Fruit fly (Drosophila melanogaster) whole organism, pupa: ENCODE measurements around the gene CG43145.

Source experiments
- CG10348 ChIP-seq: fragments of 200-800 bp; sonication (Bioruptor generic); IDR thresholded peaks from 2 replicates; pipeline ENCODE4 v1.3.6; 2022; ENCODE audit warnings: missing biosample characterization, missing genetic modification characterization
- CG12605 ChIP-seq: fragments of 200-800 bp; sonication (Bioruptor generic); IDR thresholded peaks from 2 replicates; pipeline ENCODE4 v1.3.6; 2022; ENCODE audit warnings: missing biosample characterization, missing genetic modification characterization
- CG13204 ChIP-seq: fragments of 200-800 bp; sonication (Bioruptor generic); optimal IDR thresholded peaks from 2 replicates; lab custom pipeline; 2018; ENCODE audit warnings: missing biosample characterization, mild to moderate bottlenecking, missing genetic modification characterization, moderate library complexity
- CG14655 ChIP-seq: fragments of 200-800 bp; sonication (Bioruptor generic); optimal IDR thresholded peaks from 3 replicates; lab custom pipeline; 2017; ENCODE audit warnings: mild to moderate bottlenecking, missing biosample characterization, missing genetic modification reagents, missing genetic modification characterization
- CG15710 ChIP-seq: fragments of 200-800 bp; sonication (Bioruptor generic); optimal IDR thresholded peaks from 2 replicates; lab custom pipeline; 2018; ENCODE audit warnings: missing biosample characterization, mild to moderate bottlenecking, missing genetic modification characterization, moderate library complexity
- CG17806 ChIP-seq: fragments of 200-800 bp; sonication (Bioruptor generic); optimal IDR thresholded peaks from 2 replicates; lab custom pipeline; 2018; ENCODE audit warnings: missing biosample characterization, mild to moderate bottlenecking, missing genetic modification characterization, moderate library complexity
- CG32121 ChIP-seq: fragments of 200-800 bp; sonication (Bioruptor generic); IDR thresholded peaks from 2 replicates; pipeline ENCODE4 v1.3.6; 2022; ENCODE audit warnings: missing biosample characterization, missing genetic modification characterization
- CG34367 ChIP-seq: fragments of 200-800 bp; sonication (Bioruptor generic); optimal IDR thresholded peaks from 2 replicates; lab custom pipeline; 2018; ENCODE audit warnings: missing biosample characterization, mild to moderate bottlenecking, missing genetic modification characterization
- CG4496 ChIP-seq: fragments of 200-800 bp; sonication (Bioruptor generic); IDR thresholded peaks from 3 replicates; pipeline ENCODE4 v1.3.6; 2022; ENCODE audit warnings: missing biosample characterization, missing genetic modification characterization
- CG8159 ChIP-seq: fragments of 200-800 bp; sonication (Bioruptor generic); optimal IDR thresholded peaks from 3 replicates; lab custom pipeline; 2018; ENCODE audit warnings: missing biosample characterization, mild to moderate bottlenecking, missing genetic modification characterization, moderate library complexity
- CG8301 ChIP-seq: fragments of 200-800 bp; sonication (Bioruptor generic); optimal IDR thresholded peaks from 2 replicates; lab custom pipeline; 2018; ENCODE audit warnings: missing biosample characterization, mild to moderate bottlenecking, missing genetic modification characterization
- CG9948 ChIP-seq: fragments of 200-800 bp; sonication (Bioruptor generic); optimal IDR thresholded peaks from 2 replicates; lab custom pipeline; 2018; ENCODE audit warnings: missing biosample characterization, mild to moderate bottlenecking, missing genetic modification characterization, moderate library complexity
- D1 ChIP-seq: fragments of 200-800 bp; sonication (Bioruptor generic); optimal IDR thresholded peaks from 2 replicates; lab custom pipeline; 2018; ENCODE audit warnings: missing biosample characterization, mild to moderate bottlenecking, missing genetic modification characterization, moderate library complexity
- EcR ChIP-seq: fragments of 200-800 bp; sonication (Bioruptor generic); optimal IDR thresholded peaks from 3 replicates; lab custom pipeline; 2019; ENCODE audit warnings: missing biosample characterization, missing genetic modification characterization, mild to moderate bottlenecking, moderate library complexity, missing genetic modification reagents
- Ets98B ChIP-seq: fragments of 200-800 bp; sonication (Bioruptor generic); IDR thresholded peaks from 2 replicates; pipeline ENCODE4 v1.3.6; 2022; ENCODE audit warnings: missing biosample characterization, missing genetic modification characterization
- Pif1A ChIP-seq: fragments of 200-800 bp; sonication (Bioruptor generic); optimal IDR thresholded peaks from 3 replicates; lab custom pipeline; 2016; ENCODE audit warnings: missing biosample characterization, missing genetic modification characterization
- Pif1B ChIP-seq: fragments of 200-800 bp; sonication (Bioruptor generic); optimal IDR thresholded peaks from 3 replicates; lab custom pipeline; 2016; ENCODE audit warnings: missing biosample characterization, missing genetic modification characterization
- Snoo ChIP-seq: fragments of 200-800 bp; sonication (Bioruptor generic); optimal IDR thresholded peaks from 3 replicates; lab custom pipeline; 2017; ENCODE audit warnings: missing biosample characterization, mild to moderate bottlenecking, missing genetic modification characterization, inconsistent platforms
- fd96Ca ChIP-seq: fragments of 200-800 bp; sonication (Bioruptor generic); IDR thresholded peaks from 3 replicates; pipeline ENCODE4 v1.3.6; 2022; ENCODE audit warnings: missing biosample characterization, missing genetic modification characterization
- gl ChIP-seq: fragments of 200-800 bp; sonication (Bioruptor generic); optimal IDR thresholded peaks from 2 replicates; lab custom pipeline; 2018; ENCODE audit warnings: missing biosample characterization, mild to moderate bottlenecking, missing genetic modification characterization
- rn ChIP-seq: fragments of 200-800 bp; sonication (Bioruptor generic); IDR thresholded peaks from 2 replicates; pipeline ENCODE4 v1.3.6; 2022; ENCODE audit warnings: missing biosample characterization, missing genetic modification characterization

The CG43145 gene

DNA sequence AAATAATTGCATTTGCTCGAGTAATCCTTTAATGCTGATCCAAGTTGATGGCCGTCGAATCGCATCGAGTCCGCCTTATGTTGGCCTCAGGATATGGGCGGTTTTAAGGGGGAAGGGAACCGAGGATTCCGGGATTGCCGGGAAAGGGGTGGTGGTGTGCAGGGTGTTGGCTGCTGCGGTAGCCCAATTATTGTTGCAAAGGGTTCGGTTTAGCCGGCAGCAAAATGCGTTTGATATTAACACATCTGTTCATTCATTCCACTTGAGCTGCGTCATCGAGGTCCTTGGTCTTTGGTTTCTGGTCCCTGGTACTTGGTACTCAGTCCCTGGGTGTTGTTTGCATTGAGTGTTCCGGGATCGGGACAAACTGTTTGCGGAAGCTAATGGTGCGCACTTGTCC is 20.3 kb upstream of the CG43145 start:
- TF ChIP-seq Pif1B (GFP tag; lab: Kevin White, UChicago), result no peak
- TF ChIP-seq CG15710 (tag; lab: Kevin White, UChicago), result no peak
- no peak for TF ChIP-seq CG13204 (GFP tag; lab: Kevin White, UChicago)

DNA sequence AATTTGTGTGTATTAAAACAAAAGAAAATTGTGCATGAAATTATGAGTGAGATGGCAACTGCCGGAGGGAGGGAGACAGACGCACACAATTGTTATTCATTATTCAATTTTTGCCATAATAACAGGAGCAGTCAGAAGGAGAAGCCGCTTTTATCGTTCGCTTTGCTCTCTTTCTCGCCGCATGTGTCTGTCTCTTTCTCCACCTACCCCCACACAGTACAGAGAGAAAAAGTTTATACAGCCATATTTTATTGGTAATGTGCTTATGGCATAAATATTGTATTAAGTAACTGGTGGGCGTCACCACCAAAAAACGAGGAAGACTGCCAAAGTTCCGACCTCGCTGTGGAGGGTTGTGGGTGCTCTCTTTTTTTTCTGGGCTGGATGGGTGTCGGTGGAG is 19.1 kb upstream of the CG43145 start:
- no peak for TF ChIP-seq CG12605 (GFP tag; lab: Robert Waterston, UW)
- TF ChIP-seq rn (GFP tag; lab: Robert Waterston, UW), result no peak
- no peak for TF ChIP-seq CG8159
- TF ChIP-seq CG13204 (GFP tag; lab: Kevin White, UChicago), result no peak
- TF ChIP-seq CG34367 (tag; lab: Kevin White, UChicago), result no peak
- TF ChIP-seq gl (tag; lab: Kevin White, UChicago), result no peak
- TF ChIP-seq Snoo, result no peak
- no peak for TF ChIP-seq Ets98B (GFP tag; lab: Robert Waterston, UW)
- TF ChIP-seq Pif1A (GFP tag; lab: Kevin White, UChicago), result no peak
- no peak for TF ChIP-seq fd96Ca (GFP tag; lab: Robert Waterston, UW)
- no peak for TF ChIP-seq CG17806
- no peak for TF ChIP-seq CG8301
- no peak for TF ChIP-seq EcR
- TF ChIP-seq CG32121, result no peak
- no peak for TF ChIP-seq CG4496 (GFP tag; lab: Robert Waterston, UW)
- no peak for TF ChIP-seq D1 (tag; lab: Kevin White, UChicago)
- no peak for TF ChIP-seq Pif1B (GFP tag; lab: Kevin White, UChicago)
- no peak for TF ChIP-seq CG10348 (GFP tag; lab: Robert Waterston, UW)

DNA sequence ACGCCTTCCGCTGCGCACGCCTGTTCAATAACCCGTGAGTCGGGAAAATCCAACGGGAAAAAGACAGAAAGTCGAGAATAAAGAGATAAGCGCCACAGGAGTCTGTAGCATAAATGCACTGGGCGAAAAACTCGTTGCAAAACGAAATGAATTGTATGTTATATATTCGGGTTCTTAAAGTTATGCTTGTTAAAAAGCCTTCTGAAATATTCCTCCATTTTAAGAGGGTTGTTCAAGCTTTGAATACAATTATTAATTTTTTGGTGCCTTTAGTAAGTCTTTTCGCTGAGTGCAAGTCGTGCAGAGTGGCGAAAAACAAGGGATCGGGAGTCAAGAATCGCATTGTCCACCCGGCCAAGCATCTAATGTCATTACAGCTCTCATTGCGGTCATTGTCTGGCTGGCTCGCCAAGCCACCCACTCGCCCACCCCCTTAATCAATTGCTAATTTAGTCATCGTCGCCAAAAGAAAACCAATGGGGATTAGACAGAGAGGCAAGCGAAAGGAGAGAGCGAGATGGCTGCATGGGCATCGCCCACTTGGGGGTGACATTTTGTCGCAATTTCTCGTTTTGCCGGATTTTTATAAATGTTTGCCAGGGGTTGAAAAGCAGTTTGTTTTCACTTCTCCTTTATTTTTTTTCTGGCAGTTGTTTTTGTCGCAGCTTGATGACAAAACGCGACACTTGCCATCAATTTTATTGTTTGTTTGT is 16.3 kb upstream of the CG43145 start:
- TF ChIP-seq CG12605 (GFP tag; lab: Robert Waterston, UW), result no peak
- TF ChIP-seq CG8159, result peak; percentile 16

DNA sequence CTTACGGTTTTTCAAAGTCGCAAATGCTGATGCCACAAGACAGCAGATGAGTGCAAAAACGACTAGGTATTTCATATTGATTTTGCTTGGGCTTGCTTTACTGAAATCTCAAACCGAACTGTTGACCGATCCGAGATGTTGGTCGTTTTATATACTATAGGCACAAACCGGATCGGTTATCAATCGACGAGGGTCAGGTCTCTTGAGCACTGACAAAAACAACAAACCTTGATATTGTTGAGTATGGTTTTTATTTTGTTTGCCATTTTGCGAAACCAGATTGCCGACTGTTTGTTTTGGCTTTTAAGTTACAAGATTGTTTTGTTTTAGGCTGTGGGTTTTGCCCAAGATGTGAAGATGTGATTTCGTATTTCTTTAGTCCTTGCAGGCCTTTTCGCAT is 9.2 kb upstream of the CG43145 start, which contains the start of gene CG16704:
TSS of gene CG16704 (minus strand) at position 122 of the 400 bp plus-strand sequence.
- TF ChIP-seq fd96Ca (GFP tag; lab: Robert Waterston, UW), result no peak
- TF ChIP-seq CG12605 (GFP tag; lab: Robert Waterston, UW), result no peak
- no peak for TF ChIP-seq CG34367 (tag; lab: Kevin White, UChicago)
- no peak for TF ChIP-seq CG9948 (tag; lab: Kevin White, UChicago)
- TF ChIP-seq CG8159, result no peak
- TF ChIP-seq CG4496 (GFP tag; lab: Robert Waterston, UW), result no peak
- TF ChIP-seq Snoo, result no peak
- no peak for TF ChIP-seq CG8301
- no peak for TF ChIP-seq D1 (tag; lab: Kevin White, UChicago)
- TF ChIP-seq CG13204 (GFP tag; lab: Kevin White, UChicago), result no peak
- TF ChIP-seq CG17806, result no peak

DNA sequence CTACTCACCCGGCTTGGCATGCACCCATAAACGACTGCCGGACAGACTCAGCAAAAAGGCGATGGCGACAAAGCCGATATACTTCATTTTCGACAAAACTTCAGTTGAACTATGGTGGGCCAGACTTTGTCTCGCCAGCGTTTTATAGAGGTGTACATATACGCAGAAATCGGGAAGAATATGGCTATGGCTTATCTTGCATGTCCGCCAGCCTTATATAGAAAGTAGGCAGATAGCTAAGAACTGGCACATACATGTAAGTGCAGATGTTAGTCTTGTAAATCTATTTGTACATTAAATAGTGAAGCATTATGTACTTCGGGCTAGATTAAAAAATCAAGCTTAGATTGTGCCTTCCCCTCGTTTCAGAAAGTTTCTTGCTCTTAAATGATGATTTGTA is 8.5 kb upstream of the CG43145 start, which contains the start of gene CG3513:
TSS of gene CG3513 (minus strand) at position 101 of the 400 bp plus-strand sequence.
- TF ChIP-seq CG4496 (GFP tag; lab: Robert Waterston, UW), result no peak
- TF ChIP-seq CG15710 (tag; lab: Kevin White, UChicago), result no peak
- TF ChIP-seq Pif1B (GFP tag; lab: Kevin White, UChicago), result no peak
- no peak for TF ChIP-seq CG17806
- no peak for TF ChIP-seq CG8159
- no peak for TF ChIP-seq fd96Ca (GFP tag; lab: Robert Waterston, UW)
- no peak for TF ChIP-seq rn (GFP tag; lab: Robert Waterston, UW)
- no peak for TF ChIP-seq Ets98B (GFP tag; lab: Robert Waterston, UW)
- TF ChIP-seq CG32121, result no peak
- no peak for TF ChIP-seq CG8301
- TF ChIP-seq Pif1A (GFP tag; lab: Kevin White, UChicago), result no peak

DNA sequence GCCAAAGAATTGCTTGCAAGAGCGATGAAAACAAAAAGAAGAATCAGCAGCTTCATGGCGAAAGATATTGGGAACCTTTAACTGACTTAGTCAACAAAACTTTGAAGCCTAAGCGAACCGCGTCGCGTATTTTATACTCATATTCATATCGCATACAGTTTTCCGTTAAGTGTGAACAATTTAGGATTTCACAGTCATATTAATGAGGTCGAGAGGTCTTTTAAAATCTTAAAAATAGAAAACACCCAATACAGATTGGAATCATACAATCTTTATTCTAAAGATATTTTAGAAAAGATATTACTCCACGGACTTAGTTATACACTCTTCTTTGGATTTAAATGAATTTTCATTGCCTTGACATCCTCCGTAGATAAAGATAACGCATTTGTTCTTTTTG is 7.8 kb upstream of the CG43145 start, which contains the start of gene Acp24A4:
TSS of gene Acp24A4 (minus strand) at position 101 of the 400 bp plus-strand sequence.
- TF ChIP-seq CG14655 (GFP tag; lab: Kevin White, UChicago) (no peak), CG12605 (GFP tag; lab: Robert Waterston, UW) (no peak), CG34367 (tag; lab: Kevin White, UChicago) (no peak), CG8301 (no peak), EcR (no peak), Pif1B (GFP tag; lab: Kevin White, UChicago) (no peak), CG32121 (no peak)

DNA sequence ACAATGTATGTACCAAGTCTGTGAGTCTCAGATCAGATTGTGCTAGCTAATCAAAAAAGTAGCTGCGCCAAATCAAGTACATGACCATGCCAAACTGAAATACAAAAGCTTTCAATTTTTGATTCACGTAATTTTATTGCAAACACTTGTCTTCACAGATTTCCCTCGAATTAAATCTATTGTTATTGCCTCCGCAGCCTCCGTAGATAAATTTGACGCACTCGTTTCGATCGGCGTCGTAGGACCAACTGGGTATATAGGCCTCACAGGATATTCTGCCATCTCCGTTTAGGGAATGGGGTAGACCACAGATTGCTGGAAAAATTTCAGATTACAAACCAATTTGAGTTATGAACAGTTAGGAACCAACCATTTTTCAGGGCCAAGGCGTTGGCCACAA is 6.7 kb upstream of the CG43145 start, which contains the start of gene CG43165:
TSS of gene CG43165 (minus strand) at position 101 of the 400 bp plus-strand sequence.
- TF ChIP-seq CG4496 (GFP tag; lab: Robert Waterston, UW) (0 out of 3 replicates have a peak, but pooled peaks have one; percentile 19), CG12605 (GFP tag; lab: Robert Waterston, UW) (no peak), rn (GFP tag; lab: Robert Waterston, UW) (no peak), gl (tag; lab: Kevin White, UChicago) (no peak)
